Worm (Caenorhabditis elegans): Measurements from ENCODE around the gene zipt-7.2.

DNA sequence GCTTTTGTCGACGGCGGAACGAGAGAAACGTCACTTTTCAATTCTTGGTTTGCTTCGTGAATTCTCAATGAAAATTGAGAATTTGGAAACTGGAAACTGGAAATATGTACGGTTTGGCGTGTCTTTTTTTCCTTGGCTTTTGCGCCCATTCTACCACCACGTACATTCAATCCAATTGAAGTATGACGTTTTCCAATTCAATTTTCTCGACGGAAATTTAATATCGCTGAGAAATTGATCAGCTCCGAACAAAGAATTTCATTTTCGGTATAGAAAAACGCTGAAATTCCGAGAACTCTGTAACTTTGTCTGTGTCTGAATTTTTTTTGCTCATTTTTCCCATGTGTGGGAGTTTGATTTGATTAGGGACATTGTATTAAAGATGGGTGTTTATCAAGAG, 25.6 kb upstream of the zipt-7.2 start:
- TF ChIP-seq Y53F4B.3 (GFP tag; IDR thresholded peaks at IDR 0.05) (no peak), athp-1 (tag; optimal IDR thresholded peaks at IDR 0.05) (no peak), B0035.1 (tag; optimal IDR thresholded peaks at IDR 0.05) (no peak), ama-1 (optimal IDR thresholded peaks at IDR 0.05) (no peak), ama-1 (GFP tag; optimal IDR thresholded peaks at IDR 0.05) (no peak), efl-1 (GFP tag; optimal IDR thresholded peaks at IDR 0.05) (no peak), nhr-179 (tag; optimal IDR thresholded peaks at IDR 0.05) (no peak), ztf-3 (GFP tag; optimal IDR thresholded peaks at IDR 0.05) (no peak), ceh-40 (GFP tag; IDR thresholded peaks at IDR 0.05) (no peak), unc-130 (GFP tag; optimal IDR thresholded peaks at IDR 0.05) (no peak), hmg-20 (GFP tag; IDR thresholded peaks at IDR 0.05) (no peak), D2030.7 (GFP tag; IDR thresholded peaks at IDR 0.05) (no peak), T26A5.8 (tag; optimal IDR thresholded peaks at IDR 0.05) (no peak), ets-4 (GFP tag; optimal IDR thresholded peaks at IDR 0.05) (no peak)
